Fruit fly (Drosophila melanogaster) whole organism, prepupa: Measurements from ENCODE around the gene Nna1.
A peak's percentile ranks its signal among the peaks of the same experiment; 100 is the strongest.

Source experiments
- Blimp-1 ChIP-seq: fragments of 200-800 bp; sonication (Bioruptor generic); optimal IDR thresholded peaks from 3 replicates; lab custom pipeline; 2017; ENCODE audit warnings: missing biosample characterization, missing genetic modification characterization, mild to moderate bottlenecking, moderate library complexity, missing genetic modification reagents
- CG10631 ChIP-seq: fragments of 200-800 bp; sonication (Bioruptor generic); optimal IDR thresholded peaks from 2 replicates; lab custom pipeline; 2016; ENCODE audit warnings: missing biosample characterization, missing genetic modification characterization
- CG10669 ChIP-seq: fragments of 200-800 bp; sonication (Bioruptor generic); optimal IDR thresholded peaks from 3 replicates; lab custom pipeline; 2018; ENCODE audit warnings: missing biosample characterization, mild to moderate bottlenecking, missing genetic modification characterization, moderate library complexity
- CG11902 ChIP-seq: fragments of 200-800 bp; sonication (Bioruptor generic); optimal IDR thresholded peaks from 3 replicates; lab custom pipeline; 2016; ENCODE audit warnings: missing biosample characterization, missing genetic modification characterization
- CG15336 ChIP-seq: fragments of 200-800 bp; sonication (Bioruptor generic); IDR thresholded peaks from 2 replicates; pipeline ENCODE4 v1.3.6; 2022; ENCODE audit warnings: missing biosample characterization, missing genetic modification characterization
- CG16779 ChIP-seq: fragments of 200-800 bp; sonication (Bioruptor generic); optimal IDR thresholded peaks from 3 replicates; lab custom pipeline; 2017; ENCODE audit warnings: missing biosample characterization, mild to moderate bottlenecking, missing genetic modification characterization
- CG3032 ChIP-seq: fragments of 200-800 bp; optimal IDR thresholded peaks from 2 replicates; lab custom pipeline; 2019; ENCODE audit warnings: missing biosample characterization, mild to moderate bottlenecking, missing genetic modification characterization, moderate library complexity
- CG31627 ChIP-seq: fragments of 200-800 bp; sonication (Bioruptor generic); optimal IDR thresholded peaks from 3 replicates; lab custom pipeline; 2016; ENCODE audit warnings: missing biosample characterization, missing genetic modification characterization
- CG32006 ChIP-seq: fragments of 200-800 bp; sonication (Bioruptor generic); optimal IDR thresholded peaks from 3 replicates; lab custom pipeline; 2017; ENCODE audit warnings: missing biosample characterization, mild to moderate bottlenecking, missing genetic modification characterization
- CG34406 ChIP-seq: fragments of 200-800 bp; sonication (Bioruptor generic); optimal IDR thresholded peaks from 3 replicates; lab custom pipeline; 2016; ENCODE audit warnings: missing biosample characterization, missing genetic modification characterization
- CG3919 ChIP-seq: fragments of 200-800 bp; sonication (Bioruptor generic); optimal IDR thresholded peaks from 3 replicates; lab custom pipeline; 2016; ENCODE audit warnings: missing biosample characterization, missing genetic modification characterization
- CG4318 ChIP-seq: fragments of 200-800 bp; sonication (Bioruptor generic); optimal IDR thresholded peaks from 3 replicates; lab custom pipeline; 2017; ENCODE audit warnings: missing biosample characterization, mild to moderate bottlenecking, missing genetic modification characterization
- CG6276 ChIP-seq: fragments of 200-800 bp; sonication (Bioruptor generic); optimal IDR thresholded peaks from 2 replicates; lab custom pipeline; 2017; ENCODE audit warnings: missing biosample characterization, mild to moderate bottlenecking, missing genetic modification characterization
- CG6792 ChIP-seq: fragments of 200-800 bp; sonication (Bioruptor generic); optimal IDR thresholded peaks from 3 replicates; lab custom pipeline; 2016; ENCODE audit warnings: missing biosample characterization, missing genetic modification characterization
- CG6808 ChIP-seq: fragments of 200-800 bp; sonication (Bioruptor generic); optimal IDR thresholded peaks from 3 replicates; lab custom pipeline; 2017; ENCODE audit warnings: missing biosample characterization, missing genetic modification characterization, mild to moderate bottlenecking, moderate library complexity, missing genetic modification reagents
- CG6854 ChIP-seq: fragments of 200-800 bp; sonication (Bioruptor generic); optimal IDR thresholded peaks from 2 replicates; lab custom pipeline; 2017; ENCODE audit warnings: missing biosample characterization, mild to moderate bottlenecking, missing genetic modification characterization
- CG7368 ChIP-seq: fragments of 200-800 bp; sonication (Bioruptor generic); optimal IDR thresholded peaks from 3 replicates; lab custom pipeline; 2016; ENCODE audit warnings: missing biosample characterization, missing genetic modification characterization
- CG8119 ChIP-seq: fragments of 200-800 bp; sonication (Bioruptor generic); IDR thresholded peaks from 3 replicates; pipeline ENCODE4 v1.3.6; 2022; ENCODE audit warnings: missing biosample characterization, missing genetic modification characterization
- CG8319 ChIP-seq: fragments of 200-800 bp; sonication (Bioruptor generic); optimal IDR thresholded peaks from 3 replicates; lab custom pipeline; 2016; ENCODE audit warnings: missing biosample characterization, missing genetic modification characterization
- CG9139 ChIP-seq: fragments of 200-800 bp; sonication (Bioruptor generic); optimal IDR thresholded peaks from 3 replicates; lab custom pipeline; 2017; ENCODE audit warnings: missing biosample characterization, mild to moderate bottlenecking, missing genetic modification characterization
- Eip75B ChIP-seq: fragments of 200-800 bp; sonication (Bioruptor generic); optimal IDR thresholded peaks from 3 replicates; lab custom pipeline; 2016; ENCODE audit warnings: missing biosample characterization, missing genetic modification characterization
- Eip78C ChIP-seq: fragments of 200-800 bp; sonication (Bioruptor generic); peaks from one replicate; lab custom pipeline; 2016; ENCODE audit warnings: missing biosample characterization, missing genetic modification characterization
- Ets21C ChIP-seq: fragments of 200-800 bp; sonication (Bioruptor generic); optimal IDR thresholded peaks from 3 replicates; lab custom pipeline; 2016; ENCODE audit warnings: missing biosample characterization, missing genetic modification characterization
- Ets96B ChIP-seq: fragments of 200-800 bp; optimal IDR thresholded peaks from 2 replicates; lab custom pipeline; 2019; ENCODE audit warnings: missing biosample characterization, mild to moderate bottlenecking, missing genetic modification characterization, moderate library complexity
- Gug ChIP-seq: fragments of 200-800 bp; sonication (Bioruptor generic); IDR thresholded peaks from 2 replicates; pipeline ENCODE4 v1.3.6; 2022; ENCODE audit warnings: missing biosample characterization, missing genetic modification characterization
- Hr38 ChIP-seq: sonication (Bioruptor generic); optimal IDR thresholded peaks from 2 replicates; lab custom pipeline; 2016; ENCODE audit warnings: missing biosample characterization, missing genetic modification characterization
- Hr4 ChIP-seq: fragments of 200-800 bp; sonication (Bioruptor generic); optimal IDR thresholded peaks from 3 replicates; lab custom pipeline; 2016; ENCODE audit warnings: missing biosample characterization, missing genetic modification characterization
- Lpt ChIP-seq: fragments of 200-800 bp; sonication (Bioruptor generic); optimal IDR thresholded peaks from 3 replicates; lab custom pipeline; 2016; ENCODE audit warnings: missing biosample characterization, missing genetic modification characterization
- Met ChIP-seq: fragments of 200-800 bp; sonication (Bioruptor generic); optimal IDR thresholded peaks from 3 replicates; lab custom pipeline; 2016; ENCODE audit warnings: missing biosample characterization, missing genetic modification characterization
- OdsH ChIP-seq: fragments of 200-800 bp; sonication (Bioruptor generic); optimal IDR thresholded peaks from 3 replicates; lab custom pipeline; 2016; ENCODE audit warnings: missing biosample characterization, missing genetic modification characterization
- Smox ChIP-seq: fragments of 200-800 bp; sonication (Bioruptor generic); optimal IDR thresholded peaks from 3 replicates; lab custom pipeline; 2016; ENCODE audit warnings: missing biosample characterization, missing genetic modification characterization
- Sox102F ChIP-seq: fragments of 200-800 bp; sonication (Bioruptor generic); optimal IDR thresholded peaks from 2 replicates; lab custom pipeline; 2016; ENCODE audit warnings: missing biosample characterization, mild to moderate bottlenecking, missing genetic modification characterization
- Sox14 ChIP-seq: fragments of 200-800 bp; sonication (Bioruptor generic); optimal IDR thresholded peaks from 3 replicates; lab custom pipeline; 2016; ENCODE audit warnings: missing biosample characterization, missing genetic modification characterization
- Sox15 ChIP-seq: fragments of 200-800 bp; sonication (Bioruptor generic); optimal IDR thresholded peaks from 3 replicates; lab custom pipeline; 2016; ENCODE audit warnings: missing biosample characterization, missing genetic modification characterization
- achi ChIP-seq: fragments of 200-800 bp; sonication (Bioruptor generic); optimal IDR thresholded peaks from 3 replicates; lab custom pipeline; 2016; ENCODE audit warnings: missing biosample characterization, missing genetic modification characterization
- acj6 ChIP-seq: fragments of 200-800 bp; sonication (Bioruptor generic); optimal IDR thresholded peaks from 3 replicates; lab custom pipeline; 2016; ENCODE audit warnings: missing biosample characterization, missing genetic modification characterization
- dac ChIP-seq: fragments of 200-800 bp; sonication (Bioruptor generic); optimal IDR thresholded peaks from 2 replicates; lab custom pipeline; 2017; ENCODE audit warnings: missing biosample characterization, mild to moderate bottlenecking, missing genetic modification characterization
- esn ChIP-seq: fragments of 200-800 bp; sonication (Bioruptor generic); optimal IDR thresholded peaks from 2 replicates; lab custom pipeline; 2016; ENCODE audit warnings: missing biosample characterization, mild to moderate bottlenecking, missing genetic modification characterization, moderate library complexity
- fd59A ChIP-seq: fragments of 200-800 bp; sonication (Bioruptor generic); optimal IDR thresholded peaks from 2 replicates; lab custom pipeline; 2017; ENCODE audit warnings: missing biosample characterization, mild to moderate bottlenecking, missing genetic modification characterization, missing genetic modification reagents
- fd85E ChIP-seq: fragments of 200-800 bp; sonication (Bioruptor generic); optimal IDR thresholded peaks from 3 replicates; lab custom pipeline; 2016; ENCODE audit warnings: missing biosample characterization, missing genetic modification characterization
- lz ChIP-seq: fragments of 200-800 bp; sonication (Bioruptor generic); optimal IDR thresholded peaks from 3 replicates; lab custom pipeline; 2016; ENCODE audit warnings: missing biosample characterization, missing genetic modification characterization
- pdm3 ChIP-seq: fragments of 200-800 bp; sonication (Bioruptor generic); optimal IDR thresholded peaks from 3 replicates; lab custom pipeline; 2016; ENCODE audit warnings: missing biosample characterization, missing genetic modification characterization
- salr ChIP-seq, 2 experiments: fragments of 200-800 bp; sonication (Bioruptor generic); optimal IDR thresholded peaks; 3 replicates each; lab custom pipeline; 2016 to 2018; ENCODE audit warnings: missing biosample characterization in 2 of 2, missing genetic modification characterization in 2 of 2, mild to moderate bottlenecking in 1 of 2
- spab ChIP-seq: fragments of 200-800 bp; sonication (Bioruptor generic); optimal IDR thresholded peaks from 2 replicates; lab custom pipeline; 2017; ENCODE audit warnings: missing biosample characterization, mild to moderate bottlenecking, missing genetic modification characterization, missing genetic modification reagents
- ss ChIP-seq, 2 experiments: fragments of 200-800 bp; sonication (Bioruptor generic); optimal IDR thresholded peaks; 2 replicates in 1 of 2; 3 replicates in 1 of 2; lab custom pipeline; 2017 to 2018; ENCODE audit warnings: mild to moderate bottlenecking in 2 of 2, missing biosample characterization in 2 of 2, missing genetic modification characterization in 2 of 2, moderate library complexity in 1 of 2
- svp ChIP-seq: fragments of 200-800 bp; sonication (Bioruptor generic); peaks from one replicate; lab custom pipeline; 2016; ENCODE audit warnings: missing biosample characterization, missing genetic modification characterization
- topi ChIP-seq: fragments of 200-800 bp; sonication (Bioruptor generic); optimal IDR thresholded peaks from 3 replicates; lab custom pipeline; 2016; ENCODE audit warnings: missing biosample characterization, missing genetic modification characterization
- vri ChIP-seq: fragments of 200-800 bp; sonication (Bioruptor generic); optimal IDR thresholded peaks from 3 replicates; lab custom pipeline; 2016; ENCODE audit warnings: missing biosample characterization, mild to moderate bottlenecking, missing genetic modification characterization

The Nna1 gene

dm6 chrX:13691992-13692391 is at the start of gene Nna1:
Gene Nna1 (plus strand): TSS chrX:13692292.
- no peak for TF ChIP-seq Ets96B
- no peak for TF ChIP-seq salr (GFP tag; optimal IDR thresholded peaks at IDR 0.05; lab: Kevin White, UChicago)
- no peak for TF ChIP-seq dac (GFP tag; lab: Kevin White, UChicago)
- no peak for TF ChIP-seq Blimp-1 (GFP tag; lab: Kevin White, UChicago)
- TF ChIP-seq CG3919 (GFP tag; lab: Kevin White, UChicago): no peak
- no peak for TF ChIP-seq pdm3 (GFP tag; lab: Kevin White, UChicago)
- no peak for TF ChIP-seq CG6854 (GFP tag; lab: Kevin White, UChicago)
- TF ChIP-seq CG32006 (GFP tag; lab: Kevin White, UChicago): no peak
- no peak for TF ChIP-seq Sox14 (GFP tag; lab: Kevin White, UChicago)
- TF ChIP-seq CG3032 (tag; lab: Kevin White, UChicago): no peak
- no peak for TF ChIP-seq Sox102F (GFP tag; lab: Kevin White, UChicago)
- no peak for TF ChIP-seq CG6276 (GFP tag; lab: Kevin White, UChicago)
- no peak for TF ChIP-seq fd85E (GFP tag; lab: Kevin White, UChicago)
- TF ChIP-seq Smox (GFP tag; lab: Kevin White, UChicago): no peak
- no peak for TF ChIP-seq CG9139

dm6 chrX:13643961-13644360 is 48.1 kb upstream of the Nna1 start:
- TF ChIP-seq Sox15 (GFP tag; lab: Kevin White, UChicago) (peak; percentile 64), CG11902 (GFP tag; lab: Kevin White, UChicago) (peak; percentile 44), Sox14 (GFP tag; lab: Kevin White, UChicago) (peak; percentile 47), ss (GFP tag; optimal IDR thresholded peaks at IDR 0.05; lab: Kevin White, UChicago) (peak in 1 of 2 experiments; percentile 23), CG6276 (GFP tag; lab: Kevin White, UChicago) (no peak), CG6808 (GFP tag; lab: Kevin White, UChicago) (no peak), acj6 (GFP tag; lab: Kevin White, UChicago) (peak; percentile 65), Ets21C (GFP tag; lab: Kevin White, UChicago) (peak; percentile 36), CG6792 (GFP tag; lab: Kevin White, UChicago) (peak; percentile 72), Sox102F (GFP tag; lab: Kevin White, UChicago) (peak; percentile 65), svp (GFP tag; lab: Kevin White, UChicago) (peak; percentile 69), CG10669 (GFP tag; lab: Kevin White, UChicago) (peak; percentile 61), vri (GFP tag; lab: Kevin White, UChicago) (peak; percentile 42), OdsH (GFP tag; lab: Kevin White, UChicago) (peak; percentile 66), esn (peak; percentile 77), CG4318 (GFP tag; lab: Kevin White, UChicago) (no peak), fd59A (GFP tag; lab: Kevin White, UChicago) (peak; percentile 45), CG8119 (GFP tag; lab: Robert Waterston, UW) (peak; percentile 52; the same call in 2 of the 3 replicates), Hr4 (GFP tag; lab: Kevin White, UChicago) (no peak), lz (peak; percentile 76), pdm3 (GFP tag; lab: Kevin White, UChicago) (peak; percentile 75), CG6854 (GFP tag; lab: Kevin White, UChicago) (no peak), Ets96B (peak; percentile 14), CG16779 (tag; lab: Kevin White, UChicago) (no peak), Eip78C (GFP tag; lab: Kevin White, UChicago) (peak; percentile 91), spab (GFP tag; lab: Kevin White, UChicago) (peak; percentile 19), topi (peak; percentile 78), CG34406 (GFP tag; lab: Kevin White, UChicago) (peak; percentile 62), CG10631 (peak; percentile 69), Lpt (GFP tag; lab: Kevin White, UChicago) (no peak), CG7368 (GFP tag; lab: Kevin White, UChicago) (peak; percentile 65), salr (GFP tag; optimal IDR thresholded peaks at IDR 0.05; lab: Kevin White, UChicago) (peak in 1 of 2 experiments; percentile 38), achi (GFP tag; lab: Kevin White, UChicago) (peak; percentile 68), Hr38 (no peak), CG15336 (peak; percentile 58), Eip75B (GFP tag; lab: Kevin White, UChicago) (peak; percentile 62), Met (peak; percentile 74), CG31627 (peak; percentile 71), CG3032 (tag; lab: Kevin White, UChicago) (peak; percentile 46), Smox (GFP tag; lab: Kevin White, UChicago) (peak; percentile 71), Blimp-1 (GFP tag; lab: Kevin White, UChicago) (no peak), CG3919 (GFP tag; lab: Kevin White, UChicago) (peak; percentile 73), Gug (peak; percentile 29; the same call in 1 of the 2 replicates), CG8319 (GFP tag; lab: Kevin White, UChicago) (peak; percentile 41)
